Fruit fly (Drosophila melanogaster): ENCODE results near the gene CG14143.

The CG14143 gene

dm6 chr3L:11138862-11139261 is 4.1 kb downstream of the CG14143 start:
- no peak for TF ChIP-seq ttk (GFP tag; IDR thresholded peaks at IDR 0.05)
- no peak for TF ChIP-seq CG6272 (GFP tag; IDR thresholded peaks at IDR 0.05)
- TF ChIP-seq CG12391 (tag; optimal IDR thresholded peaks at IDR 0.05), result no peak
- no peak for TF ChIP-seq CG1602 (GFP tag; optimal IDR thresholded peaks at IDR 0.05)
- no peak for TF ChIP-seq ara (GFP tag; IDR thresholded peaks at IDR 0.05)
- no peak for TF ChIP-seq Sry-δ (GFP tag; optimal IDR thresholded peaks at IDR 0.05)
- no peak for TF ChIP-seq sima (GFP tag; optimal IDR thresholded peaks at IDR 0.05)
- no peak for TF ChIP-seq ap (GFP tag; IDR thresholded peaks at IDR 0.05)
- TF ChIP-seq bbx (GFP tag; IDR thresholded peaks at IDR 0.05; ENCODE audit: partially characterized antibody), result 0 out of 2 replicates have a peak, but pooled peaks have one; percentile 17
- TF ChIP-seq Drgx (GFP tag; IDR thresholded peaks at IDR 0.05), result 0 out of 2 replicates have a peak, but pooled peaks have one; percentile 17
- TF ChIP-seq Sox100B (GFP tag; optimal IDR thresholded peaks at IDR 0.05), result no peak
- TF ChIP-seq ERR (GFP tag; optimal IDR thresholded peaks at IDR 0.05), result no peak
- no peak for TF ChIP-seq CG11560 (tag; IDR thresholded peaks at IDR 0.05)
- no peak for TF ChIP-seq Kr (GFP tag; optimal IDR thresholded peaks at IDR 0.05)
- no peak for TF ChIP-seq tx (GFP tag; optimal IDR thresholded peaks at IDR 0.05)
- no peak for TF ChIP-seq CG1832 (GFP tag; optimal IDR thresholded peaks at IDR 0.05)
- TF ChIP-seq Atf6 (GFP tag; IDR thresholded peaks at IDR 0.05), result no peak
- no peak for TF ChIP-seq Chrac-16 (GFP tag; optimal IDR thresholded peaks at IDR 0.05)
- no peak for TF ChIP-seq Dref (GFP tag; IDR thresholded peaks at IDR 0.05)
- TF ChIP-seq CG15073 (GFP tag; optimal IDR thresholded peaks at IDR 0.05), result no peak
- no peak for TF ChIP-seq Camta (GFP tag; optimal IDR thresholded peaks at IDR 0.05)
- TF ChIP-seq phol (tag; optimal IDR thresholded peaks at IDR 0.05), result no peak
- peak; percentile 78 for TF ChIP-seq crol (GFP tag; IDR thresholded peaks at IDR 0.05)
- TF ChIP-seq wor (GFP tag; IDR thresholded peaks at IDR 0.05), result no peak
- TF ChIP-seq slp2 (GFP tag; optimal IDR thresholded peaks at IDR 0.05), result no peak
- TF ChIP-seq sens-2 (GFP tag; IDR thresholded peaks at IDR 0.05), result no peak

- TF ChIP-seq bowl (GFP tag; IDR thresholded peaks at IDR 0.05) (0 out of 2 replicates have a peak, but pooled peaks have one; percentile 10), crol (GFP tag; IDR thresholded peaks at IDR 0.05) (no peak), HmgZ (tag; optimal IDR thresholded peaks at IDR 0.05) (no peak), sd (tag; optimal IDR thresholded peaks at IDR 0.05) (peak; percentile 92), bab2 (GFP tag; optimal IDR thresholded peaks at IDR 0.05) (no peak), fd96Cb (tag; optimal IDR thresholded peaks at IDR 0.05) (no peak), CG13894 (tag; optimal IDR thresholded peaks at IDR 0.05) (peak; percentile 85)
Measured at dm6 chr3L:11145065-11145464, 10.3 kb downstream of the CG14143 start.

dm6 chr3L:11147675-11148074 is 12.9 kb downstream of the CG14143 start:
- TF ChIP-seq dati (GFP tag; IDR thresholded peaks at IDR 0.05) (no peak), crp (GFP tag; optimal IDR thresholded peaks at IDR 0.05) (no peak), Doc2 (GFP tag; IDR thresholded peaks at IDR 0.05) (no peak), gcm (GFP tag; optimal IDR thresholded peaks at IDR 0.05) (no peak), CG12769 (tag; optimal IDR thresholded peaks at IDR 0.05) (no peak), Lpt (GFP tag; optimal IDR thresholded peaks at IDR 0.05) (no peak), Fer3 (tag; optimal IDR thresholded peaks at IDR 0.05) (no peak), kni (GFP tag; optimal IDR thresholded peaks at IDR 0.05) (peak; percentile 85), pros (GFP tag; optimal IDR thresholded peaks at IDR 0.05) (peak; percentile 96), oc (tag; optimal IDR thresholded peaks at IDR 0.05) (peak; percentile 69), vvl (GFP tag; IDR thresholded peaks at IDR 0.05) (peak; percentile 75; the same call in 1 of the 2 replicates), esg (GFP tag; conservative IDR thresholded peaks at IDR 0.05) (no peak), CG11560 (tag; IDR thresholded peaks at IDR 0.05) (no peak), Awh (GFP tag; IDR thresholded peaks at IDR 0.05) (peak; percentile 54; the same call in 1 of the 2 replicates), Hr78 (GFP tag; optimal IDR thresholded peaks at IDR 0.05) (peak in 1 of 2 experiments; percentile 14), btn (GFP tag; optimal IDR thresholded peaks at IDR 0.05) (no peak), CG15073 (GFP tag; optimal IDR thresholded peaks at IDR 0.05) (no peak), jing (GFP tag; optimal IDR thresholded peaks at IDR 0.05) (no peak), vnd (GFP tag; IDR thresholded peaks at IDR 0.05; ENCODE audit: partially characterized antibody) (no peak), abd-A (tag; optimal IDR thresholded peaks at IDR 0.05) (peak; percentile 76), sd (tag; optimal IDR thresholded peaks at IDR 0.05) (peak; percentile 88)

All from whole organism, embryonic.